Worm (Caenorhabditis elegans) whole organism, L4/young adult: Measurements from ENCODE around the gene cyp-29A2.

Source experiments
- dao-5 ChIP-seq: sonication (generic microtip); optimal IDR thresholded peaks from 2 replicates; lab custom pipeline; 2016; ENCODE audit warnings: missing genotype, missing genetic modification characterization, moderate library complexity, missing compliant biosample characterization
- him-1 ChIP-seq: sonication (generic microtip); optimal IDR thresholded peaks from 2 replicates; lab custom pipeline; 2016; ENCODE audit warnings: missing genotype, missing genetic modification reagents, missing genetic modification characterization, missing compliant biosample characterization

ce11 chrV:11239187-11239725 lies 21.9 kb downstream of the cyp-29A2 start, which contains the start of the genes dvc-1 and ima-1:
- TF ChIP-seq him-1 (tag; lab: Kevin White, UChicago) (no peak), dao-5 (no peak)
